Worm (Caenorhabditis elegans) whole organism, late embryonic: ENCODE data around the gene F58G1.2.

Experiments
- K02D7.2 ChIP-seq: sonication (generic microtip); optimal IDR thresholded peaks from 2 replicates; lab custom pipeline; 2017; ENCODE audit warnings: mild to moderate bottlenecking, missing genetic modification characterization, missing compliant biosample characterization
- ceh-14 ChIP-seq: sonication (generic microtip); optimal IDR thresholded peaks from 2 replicates; lab custom pipeline; 2016; ENCODE audit warnings: missing genotype, missing genetic modification characterization, missing compliant biosample characterization
- ceh-18 ChIP-seq: sonication (generic microtip); optimal IDR thresholded peaks from 2 replicates; lab custom pipeline; 2016; ENCODE audit warnings: missing genetic modification characterization, missing compliant biosample characterization
- ceh-19 ChIP-seq: fragments of 200-800 bp; sonication (Bioruptor generic); optimal IDR thresholded peaks from 2 replicates; lab custom pipeline; 2018; ENCODE audit warnings: mild to moderate bottlenecking, missing genetic modification characterization, missing compliant biosample characterization
- ceh-34 ChIP-seq: sonication (generic microtip); optimal IDR thresholded peaks from 2 replicates; lab custom pipeline; 2016; ENCODE audit warnings: mild to moderate bottlenecking, missing genetic modification characterization, missing compliant biosample characterization
- ceh-45 ChIP-seq: fragments of 200-800 bp; sonication (Bioruptor generic); IDR thresholded peaks from 2 replicates; pipeline ENCODE4 v1.3.6; 2022; ENCODE audit warnings: missing genetic modification reagents, missing genetic modification characterization, missing compliant biosample characterization
- ceh-6 ChIP-seq: fragments of 200-800 bp; sonication (Bioruptor generic); optimal IDR thresholded peaks from 2 replicates; lab custom pipeline; 2018; ENCODE audit warnings: mild to moderate bottlenecking, missing genetic modification characterization, missing compliant biosample characterization
- che-1 ChIP-seq: sonication (generic microtip); optimal IDR thresholded peaks from 2 replicates; lab custom pipeline; 2016; ENCODE audit warnings: mild to moderate bottlenecking, missing genetic modification characterization, missing compliant biosample characterization
- dve-1 ChIP-seq: sonication (generic microtip); optimal IDR thresholded peaks from 2 replicates; lab custom pipeline; 2017; ENCODE audit warnings: antibody characterized with exemption, mild to moderate bottlenecking, missing genetic modification characterization, missing compliant biosample characterization
- elt-2 ChIP-seq: sonication (generic microtip); optimal IDR thresholded peaks from 2 replicates; lab custom pipeline; 2016; ENCODE audit warnings: missing genetic modification reagents, missing genetic modification characterization, missing compliant biosample characterization
- elt-4 ChIP-seq: sonication (generic microtip); optimal IDR thresholded peaks from 2 replicates; lab custom pipeline; 2016; ENCODE audit warnings: missing genetic modification characterization, missing compliant biosample characterization
- eyg-1 ChIP-seq: sonication (generic microtip); optimal IDR thresholded peaks from 2 replicates; lab custom pipeline; 2016; ENCODE audit warnings: missing genotype, missing genetic modification characterization, missing compliant biosample characterization
- fkh-6 ChIP-seq: sonication (generic microtip); optimal IDR thresholded peaks from 2 replicates; lab custom pipeline; 2016; ENCODE audit warnings: missing genetic modification characterization, missing compliant biosample characterization
- hlh-15 ChIP-seq: sonication (generic microtip); optimal IDR thresholded peaks from 2 replicates; lab custom pipeline; 2016; ENCODE audit warnings: missing genetic modification characterization, missing compliant biosample characterization
- hlh-8 ChIP-seq: sonication (generic microtip); optimal IDR thresholded peaks from 2 replicates; lab custom pipeline; 2016; ENCODE audit warnings: missing genotype, missing genetic modification characterization, missing compliant biosample characterization
- mec-3 ChIP-seq: sonication (generic microtip); optimal IDR thresholded peaks from 2 replicates; lab custom pipeline; 2016; ENCODE audit warnings: borderline replicate concordance, missing genetic modification characterization, missing compliant biosample characterization
- nfya-1 ChIP-seq: sonication (generic microtip); optimal IDR thresholded peaks from 2 replicates; lab custom pipeline; 2017; ENCODE audit warnings: missing genetic modification characterization, mild to moderate bottlenecking, missing compliant biosample characterization, antibody characterized with exemption, moderate library complexity
- nhr-232 ChIP-seq: sonication (generic microtip); optimal IDR thresholded peaks from 2 replicates; lab custom pipeline; 2016; ENCODE audit warnings: missing genetic modification characterization, missing compliant biosample characterization
- npax-4 ChIP-seq: sonication (generic microtip); optimal IDR thresholded peaks from 2 replicates; lab custom pipeline; 2016; ENCODE audit warnings: missing genetic modification characterization, missing compliant biosample characterization
- pag-3 ChIP-seq: sonication (generic microtip); optimal IDR thresholded peaks from 2 replicates; lab custom pipeline; 2016; ENCODE audit warnings: missing compliant biosample characterization, missing genetic modification characterization, borderline replicate concordance
- pat-9 ChIP-seq: fragments of 200-800 bp; sonication (Bioruptor generic); optimal IDR thresholded peaks from 2 replicates; lab custom pipeline; 2018; ENCODE audit warnings: mild to moderate bottlenecking, missing genetic modification characterization, moderate library complexity, missing compliant biosample characterization
- pax-1 ChIP-seq: fragments of 150-350 bp; optimal IDR thresholded peaks from 2 replicates; lab custom pipeline; 2014; ENCODE audit warnings: missing biosample characterization, missing genetic modification characterization
- pha-2 ChIP-seq: sonication (generic microtip); optimal IDR thresholded peaks from 2 replicates; lab custom pipeline; 2017; ENCODE audit warnings: mild to moderate bottlenecking, missing genetic modification characterization, missing compliant biosample characterization
- pqm-1 ChIP-seq: sonication (generic microtip); optimal IDR thresholded peaks from 2 replicates; lab custom pipeline; 2016; ENCODE audit warnings: missing genetic modification characterization, missing compliant biosample characterization
- ref-2 ChIP-seq: sonication (generic microtip); optimal IDR thresholded peaks from 2 replicates; lab custom pipeline; 2016; ENCODE audit warnings: missing genetic modification characterization, missing compliant biosample characterization
- rnt-1 ChIP-seq: sonication (generic microtip); optimal IDR thresholded peaks from 2 replicates; lab custom pipeline; 2016; ENCODE audit warnings: missing genetic modification characterization, missing compliant biosample characterization
- sox-4 ChIP-seq: sonication (generic microtip); optimal IDR thresholded peaks from 2 replicates; lab custom pipeline; 2017; ENCODE audit warnings: mild to moderate bottlenecking, missing genetic modification characterization, inconsistent platforms, missing compliant biosample characterization
- tbx-2 ChIP-seq: sonication (generic microtip); optimal IDR thresholded peaks from 2 replicates; lab custom pipeline; 2016; ENCODE audit warnings: missing genetic modification characterization, missing compliant biosample characterization
- unc-3 ChIP-seq, 2 experiments: fragments of 200-800 bp in 1 of 2; sonication (Bioruptor generic) in 1 of 2; sonication (generic microtip) in 1 of 2; conservative IDR thresholded peaks in 1 of 2; optimal IDR thresholded peaks in 1 of 2; 2 replicates each; pipeline versions ENCODE4 v1.3.6 to Lab custom; 2016 to 2022; ENCODE audit warnings: missing compliant biosample characterization in 2 of 2, missing genetic modification characterization in 2 of 2, missing genetic modification reagents in 1 of 2
- unc-42 ChIP-seq: sonication (generic microtip); optimal IDR thresholded peaks from 2 replicates; lab custom pipeline; 2016; ENCODE audit warnings: missing genotype, missing genetic modification characterization, missing compliant biosample characterization
- unc-55 ChIP-seq: sonication (generic microtip); optimal IDR thresholded peaks from 2 replicates; lab custom pipeline; 2017; ENCODE audit warnings: missing biosample characterization, missing genetic modification reagents, missing genetic modification characterization
- unc-86 ChIP-seq: sonication (generic microtip); optimal IDR thresholded peaks from 2 replicates; lab custom pipeline; 2016; ENCODE audit warnings: missing genetic modification characterization, missing compliant biosample characterization
- zip-5 ChIP-seq: sonication (generic microtip); optimal IDR thresholded peaks from 2 replicates; lab custom pipeline; 2016; ENCODE audit warnings: missing genetic modification characterization, missing compliant biosample characterization
- ztf-16 ChIP-seq: sonication (generic microtip); optimal IDR thresholded peaks from 2 replicates; lab custom pipeline; 2017; ENCODE audit warnings: missing genetic modification characterization, missing compliant biosample characterization

The F58G1.2 gene

ce11 chrII:12944587-12945126, 25.8 kb upstream of the F58G1.2 start (continued):
- TF ChIP-seq nfya-1 (tag; lab: Kevin White, UChicago) = peak; percentile 66
- TF ChIP-seq ceh-34 (tag; lab: Kevin White, UChicago) = peak; percentile 77
- peak; percentile 8 for TF ChIP-seq unc-55 (GFP tag; lab: Kevin White, UChicago)
- no peak for TF ChIP-seq K02D7.2 (tag; lab: Kevin White, UChicago)
- no peak for TF ChIP-seq elt-4 (tag; lab: Kevin White, UChicago)
- peak; percentile 44 for TF ChIP-seq ztf-16 (tag; lab: Kevin White, UChicago)
- peak; percentile 29 for TF ChIP-seq pqm-1 (tag; lab: Kevin White, UChicago)
- TF ChIP-seq nhr-232 (tag; lab: Kevin White, UChicago) = peak; percentile 22

- TF ChIP-seq elt-2 (tag; lab: Kevin White, UChicago) = peak; percentile 28
- TF ChIP-seq ref-2 (tag; lab: Kevin White, UChicago) = no peak
Measured at ce11 chrII:12942496-12942895, 23.7 kb upstream of the F58G1.2 start.

DNA sequence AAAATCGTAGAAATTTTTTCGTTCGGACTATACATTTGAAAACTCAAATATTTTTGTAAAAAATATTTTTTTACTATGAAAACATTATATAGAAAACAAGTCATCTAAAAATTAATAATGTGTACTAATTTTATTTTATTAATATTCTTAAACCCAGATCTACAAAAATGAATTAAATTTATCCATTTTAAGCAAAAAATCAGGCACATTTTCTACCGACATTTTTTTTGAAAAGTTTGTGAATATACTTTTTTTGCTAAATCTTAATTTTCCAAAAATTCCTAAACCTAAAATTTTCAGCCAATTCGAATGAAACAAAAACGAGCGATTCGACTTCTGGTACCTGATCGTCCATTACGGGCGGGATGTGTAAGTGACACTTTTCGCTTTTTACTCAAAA, 21.0 kb upstream of the F58G1.2 start, which contains the start of gene arrd-10:
Gene arrd-10 (plus strand): TSS at position 301 of the 400 bp plus-strand sequence.
- TF ChIP-seq sox-4 (no peak), hlh-15 (no peak), unc-3 (GFP tag; conservative IDR thresholded peaks at IDR 0.05; lab: Robert Waterston, UW) (no peak), unc-3 (tag; optimal IDR thresholded peaks at IDR 0.05; lab: Kevin White, UChicago) (no peak), rnt-1 (tag; lab: Kevin White, UChicago) (no peak), eyg-1 (tag; lab: Kevin White, UChicago) (no peak)

- TF ChIP-seq unc-42 = peak; percentile 33
- no peak for TF ChIP-seq pat-9 (tag; lab: Kevin White, UChicago)
Measured at ce11 chrII:12939161-12939560, 20.4 kb upstream of the F58G1.2 start.

- TF ChIP-seq elt-4 (tag; lab: Kevin White, UChicago) = no peak
- TF ChIP-seq mec-3 = no peak
- TF ChIP-seq pax-1 (tag; lab: Kevin White, UChicago) = no peak
- no peak for TF ChIP-seq ceh-6 (GFP tag; lab: Kevin White, UChicago)
- TF ChIP-seq hlh-8 (tag; lab: Kevin White, UChicago) = no peak
- no peak for TF ChIP-seq zip-5 (tag; lab: Kevin White, UChicago)
- no peak for TF ChIP-seq ceh-18
- no peak for TF ChIP-seq tbx-2 (tag; lab: Kevin White, UChicago)
- TF ChIP-seq ceh-45 (GFP tag; lab: Robert Waterston, UW) = no peak
- no peak for TF ChIP-seq che-1 (tag; lab: Kevin White, UChicago)
- TF ChIP-seq rnt-1 (tag; lab: Kevin White, UChicago) = no peak
Measured at ce11 chrII:12935259-12935658, 16.4 kb upstream of the F58G1.2 start, which contains the start of gene lips-9. Gene lips-9, minus strand, starts transcription at chrII:12935359.

DNA sequence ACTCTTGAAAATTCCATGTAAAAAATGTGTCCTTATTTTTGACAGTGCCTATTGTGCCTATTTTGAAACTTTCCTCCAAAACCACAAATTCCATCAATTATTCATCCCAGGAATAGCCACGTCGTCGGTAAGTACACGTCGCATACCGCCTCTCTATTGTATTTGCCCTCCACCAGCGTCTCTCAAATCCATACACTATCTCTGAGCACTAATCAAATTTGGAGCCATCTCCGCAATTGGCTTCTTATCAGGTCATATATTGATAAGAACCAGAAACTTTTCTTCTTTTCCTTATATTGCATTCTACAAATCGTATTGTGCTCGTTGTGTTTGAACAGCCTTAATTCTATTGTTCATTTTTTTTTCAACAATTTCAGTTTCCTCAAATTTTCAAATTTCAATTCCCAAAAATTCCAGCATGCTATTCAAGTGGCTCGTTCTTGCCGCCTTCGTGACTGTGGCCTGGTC, 12.7 kb upstream of the F58G1.2 start, which contains the start of gene dct-18:
Gene dct-18 (plus strand): TSS at position 418 of the 468 bp plus-strand sequence.
- TF ChIP-seq ceh-14 (tag; lab: Kevin White, UChicago) = no peak
- peak; percentile 94 for TF ChIP-seq elt-2 (tag; lab: Kevin White, UChicago)

DNA sequence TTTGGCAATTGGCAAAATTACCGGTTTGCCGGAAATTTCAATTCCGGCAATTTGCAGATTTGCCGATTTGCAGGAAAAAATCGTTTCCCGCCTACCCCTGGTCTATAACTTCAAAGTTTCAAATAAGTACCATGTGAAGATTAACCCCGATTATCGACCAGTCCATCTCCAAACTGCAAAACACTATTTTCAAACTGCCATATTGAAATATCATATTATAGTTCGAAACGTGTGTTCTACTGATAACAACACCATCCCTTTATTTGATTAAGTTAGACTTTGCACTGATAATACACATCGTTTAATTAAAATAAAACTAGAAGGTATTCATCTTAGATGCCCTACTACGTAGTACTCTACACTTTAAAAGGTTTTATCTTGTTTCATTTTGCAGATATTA, 11.3 kb upstream of the F58G1.2 start:
- TF ChIP-seq unc-86 (tag; lab: Kevin White, UChicago) (no peak), pha-2 (tag; lab: Kevin White, UChicago) (no peak), unc-55 (GFP tag; lab: Kevin White, UChicago) (no peak), dve-1 (tag; lab: Kevin White, UChicago) (no peak), pag-3 (tag; lab: Kevin White, UChicago) (no peak), npax-4 (no peak), fkh-6 (tag; lab: Kevin White, UChicago) (no peak), zip-5 (tag; lab: Kevin White, UChicago) (no peak), ceh-18 (no peak), pax-1 (tag; lab: Kevin White, UChicago) (no peak), ceh-19 (no peak), ceh-34 (tag; lab: Kevin White, UChicago) (no peak), rnt-1 (tag; lab: Kevin White, UChicago) (no peak)
